Worm (Caenorhabditis elegans) whole organism, mixed stage, embryonic: ENCODE results near the gene F59A7.2.

Source experiments
- ceh-39 ChIP-seq: fragments of 150-350 bp; optimal IDR thresholded peaks from 2 replicates; lab custom pipeline; 2014; ENCODE audit warnings: missing biosample characterization, missing genetic modification characterization
- flh-1 ChIP-seq: fragments of 200-800 bp; sonication (Bioruptor generic); optimal IDR thresholded peaks from 2 replicates; lab custom pipeline; 2018; ENCODE audit warnings: mild to moderate bottlenecking, missing genetic modification characterization, moderate library complexity, missing compliant biosample characterization
- hlh-1 ChIP-seq: fragments of 150-350 bp; optimal IDR thresholded peaks from 2 replicates; lab custom pipeline; 2014; ENCODE audit warnings: missing biosample characterization, missing genetic modification reagents, missing genetic modification characterization
- lsy-2 ChIP-seq: fragments of 150-350 bp; optimal IDR thresholded peaks from 2 replicates; lab custom pipeline; 2014; ENCODE audit warnings: missing biosample characterization, missing genetic modification characterization
- mep-1 ChIP-seq: fragments of 150-350 bp; optimal IDR thresholded peaks from 2 replicates; lab custom pipeline; 2017; ENCODE audit warnings: missing biosample characterization, missing genetic modification reagents, missing genetic modification characterization, inconsistent platforms
- mls-2 ChIP-seq: sonication (generic microtip); optimal IDR thresholded peaks from 2 replicates; lab custom pipeline; 2016; ENCODE audit warnings: mild to moderate bottlenecking, missing genetic modification characterization, moderate library complexity, missing compliant biosample characterization
- unc-62 ChIP-seq: fragments of 150-350 bp; optimal IDR thresholded peaks from 2 replicates; lab custom pipeline; 2014; ENCODE audit warnings: missing biosample characterization, missing genetic modification reagents, missing genetic modification characterization
- ztf-11 ChIP-seq: fragments of 150-350 bp; optimal IDR thresholded peaks from 2 replicates; lab custom pipeline; 2014; ENCODE audit warnings: missing biosample characterization, missing genetic modification characterization

DNA sequence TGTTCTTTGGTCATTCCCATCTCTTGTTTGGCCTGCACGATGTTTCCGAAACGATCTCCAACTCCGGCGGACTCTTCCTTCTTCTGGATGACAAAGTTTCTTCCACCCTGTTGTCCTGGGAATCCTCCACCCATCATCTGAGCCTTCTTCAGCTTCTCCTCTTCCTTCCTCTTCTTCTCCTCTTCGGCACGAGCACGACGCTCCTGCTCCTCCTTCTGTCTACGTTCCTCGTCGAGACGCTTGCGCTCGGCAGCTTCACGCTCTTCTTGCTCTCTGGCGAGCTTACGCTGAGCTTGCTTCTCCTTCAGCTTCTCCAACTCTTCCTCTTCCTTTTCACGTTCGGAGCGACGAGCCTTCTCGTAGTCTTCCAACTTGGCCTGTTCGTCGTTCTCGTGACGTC, 24.9 kb downstream of the F59A7.2 start:
- TF ChIP-seq flh-1 (GFP tag; lab: Kevin White, UChicago) (no peak), ceh-39 (no peak), lsy-2 (tag; lab: Kevin White, UChicago) (no peak), unc-62 (GFP tag; lab: Kevin White, UChicago) (no peak), mep-1 (no peak), mls-2 (no peak), hlh-1 (tag; lab: Kevin White, UChicago) (no peak), ztf-11 (no peak)
